Worm (Caenorhabditis elegans) whole organism, mixed stage, embryonic: Measurements from ENCODE around the gene lpd-9.
A peak's percentile ranks its signal among the peaks of the same experiment; 100 is the strongest.

Source experiments
- M03D4.4 ChIP-seq: sonication (generic microtip); optimal IDR thresholded peaks from 2 replicates; lab custom pipeline; 2017; ENCODE audit warnings: mild to moderate bottlenecking, missing genetic modification characterization, missing compliant biosample characterization
- bed-3 ChIP-seq: fragments of 200-800 bp; sonication (Bioruptor generic); optimal IDR thresholded peaks from 3 replicates; lab custom pipeline; 2018; ENCODE audit warnings: mild to moderate bottlenecking, missing genetic modification characterization, moderate library complexity, missing compliant biosample characterization
- blmp-1 ChIP-seq: fragments of 150-350 bp; optimal IDR thresholded peaks from 2 replicates; lab custom pipeline; 2014; ENCODE audit warnings: missing biosample characterization, missing genetic modification characterization
- ceh-39 ChIP-seq: fragments of 150-350 bp; optimal IDR thresholded peaks from 2 replicates; lab custom pipeline; 2014; ENCODE audit warnings: missing biosample characterization, missing genetic modification characterization
- ceh-43 ChIP-seq: fragments of 200-800 bp; sonication (Bioruptor generic); optimal IDR thresholded peaks from 2 replicates; lab custom pipeline; 2018; ENCODE audit warnings: mild to moderate bottlenecking, missing genetic modification characterization, moderate library complexity, missing compliant biosample characterization
- ceh-83 ChIP-seq: fragments of 200-800 bp; sonication (Bioruptor generic); optimal IDR thresholded peaks from 2 replicates; lab custom pipeline; 2018; ENCODE audit warnings: mild to moderate bottlenecking, missing genetic modification characterization, missing compliant biosample characterization
- ces-1 ChIP-seq: fragments of 150-350 bp; optimal IDR thresholded peaks from 2 replicates; lab custom pipeline; 2014; ENCODE audit warnings: missing biosample characterization, missing genetic modification reagents, missing genetic modification characterization
- cnd-1 ChIP-seq: fragments of 200-800 bp; sonication (Bioruptor generic); optimal IDR thresholded peaks from 2 replicates; lab custom pipeline; 2018; ENCODE audit warnings: mild to moderate bottlenecking, missing genetic modification characterization, missing compliant biosample characterization
- drap-1 ChIP-seq: fragments of 200-800 bp; sonication (Bioruptor generic); optimal IDR thresholded peaks from 3 replicates; lab custom pipeline; 2018; ENCODE audit warnings: mild to moderate bottlenecking, missing genetic modification characterization, missing compliant biosample characterization
- elt-1 ChIP-seq: sonication (generic microtip); optimal IDR thresholded peaks from 2 replicates; lab custom pipeline; 2017; ENCODE audit warnings: missing genetic modification characterization, mild to moderate bottlenecking, missing compliant biosample characterization, antibody characterized with exemption, moderate library complexity, borderline replicate concordance; ENCODE audit not compliant: insufficient read depth
- elt-3 ChIP-seq: fragments of 150-350 bp; optimal IDR thresholded peaks from 2 replicates; lab custom pipeline; 2014; ENCODE audit warnings: missing biosample characterization, missing genetic modification characterization
- flh-1 ChIP-seq: fragments of 200-800 bp; sonication (Bioruptor generic); optimal IDR thresholded peaks from 2 replicates; lab custom pipeline; 2018; ENCODE audit warnings: mild to moderate bottlenecking, missing genetic modification characterization, moderate library complexity, missing compliant biosample characterization
- ham-2 ChIP-seq: fragments of 200-800 bp; sonication (Bioruptor generic); optimal IDR thresholded peaks from 2 replicates; lab custom pipeline; 2018; ENCODE audit warnings: mild to moderate bottlenecking, missing genetic modification characterization, missing compliant biosample characterization
- hlh-1 ChIP-seq: fragments of 150-350 bp; optimal IDR thresholded peaks from 2 replicates; lab custom pipeline; 2014; ENCODE audit warnings: missing biosample characterization, missing genetic modification reagents, missing genetic modification characterization
- lin-13 ChIP-seq: fragments of 150-350 bp; optimal IDR thresholded peaks from 2 replicates; lab custom pipeline; 2014; ENCODE audit warnings: missing biosample characterization, missing genetic modification characterization
- lin-32 ChIP-seq: fragments of 200-800 bp; sonication (Bioruptor generic); optimal IDR thresholded peaks from 2 replicates; lab custom pipeline; 2018; ENCODE audit warnings: mild to moderate bottlenecking, missing genetic modification characterization, missing compliant biosample characterization
- lsy-2 ChIP-seq: fragments of 150-350 bp; optimal IDR thresholded peaks from 2 replicates; lab custom pipeline; 2014; ENCODE audit warnings: missing biosample characterization, missing genetic modification characterization
- mab-5 ChIP-seq: fragments of 150-350 bp; optimal IDR thresholded peaks from 2 replicates; lab custom pipeline; 2014; ENCODE audit warnings: missing biosample characterization, missing genetic modification characterization
- mep-1 ChIP-seq: fragments of 150-350 bp; optimal IDR thresholded peaks from 2 replicates; lab custom pipeline; 2017; ENCODE audit warnings: missing biosample characterization, missing genetic modification reagents, missing genetic modification characterization, inconsistent platforms
- mls-2 ChIP-seq: sonication (generic microtip); optimal IDR thresholded peaks from 2 replicates; lab custom pipeline; 2016; ENCODE audit warnings: mild to moderate bottlenecking, missing genetic modification characterization, moderate library complexity, missing compliant biosample characterization
- nhr-12 ChIP-seq: fragments of 150-350 bp; optimal IDR thresholded peaks from 2 replicates; lab custom pipeline; 2014; ENCODE audit warnings: missing biosample characterization, missing genetic modification characterization
- nhr-2 ChIP-seq: fragments of 150-350 bp; optimal IDR thresholded peaks from 2 replicates; lab custom pipeline; 2014; ENCODE audit warnings: missing biosample characterization, missing genetic modification characterization
- nhr-237 ChIP-seq: fragments of 150-350 bp; optimal IDR thresholded peaks from 2 replicates; lab custom pipeline; 2014; ENCODE audit warnings: missing biosample characterization, missing genetic modification characterization
- nhr-28 ChIP-seq: fragments of 150-350 bp; optimal IDR thresholded peaks from 2 replicates; lab custom pipeline; 2014; ENCODE audit warnings: missing biosample characterization, missing genetic modification characterization
- nhr-76 ChIP-seq: sonication (generic microtip); optimal IDR thresholded peaks from 2 replicates; lab custom pipeline; 2017; ENCODE audit warnings: missing biosample characterization, missing genetic modification characterization
- pha-4 ChIP-seq: fragments of 150-350 bp; optimal IDR thresholded peaks from 2 replicates; lab custom pipeline; 2018; ENCODE audit warnings: missing biosample characterization, missing genetic modification reagents, missing genetic modification characterization
- sem-2 ChIP-seq: fragments of 200-800 bp; sonication (Bioruptor generic); optimal IDR thresholded peaks from 2 replicates; lab custom pipeline; 2018; ENCODE audit warnings: mild to moderate bottlenecking, missing genetic modification characterization, missing compliant biosample characterization
- snpc-4 ChIP-seq: fragments of 150-350 bp; optimal IDR thresholded peaks from 2 replicates; lab custom pipeline; 2014; ENCODE audit warnings: missing biosample characterization, missing genetic modification characterization
- sptf-1 ChIP-seq: sonication (generic microtip); optimal IDR thresholded peaks from 2 replicates; lab custom pipeline; 2017; ENCODE audit warnings: mild to moderate bottlenecking, missing genetic modification characterization, moderate library complexity, missing compliant biosample characterization
- tbx-8 ChIP-seq: fragments of 200-800 bp; sonication (Bioruptor generic); optimal IDR thresholded peaks from 2 replicates; lab custom pipeline; 2018; ENCODE audit warnings: mild to moderate bottlenecking, missing genetic modification characterization, moderate library complexity, missing compliant biosample characterization
- unc-120 ChIP-seq: sonication (generic microtip); optimal IDR thresholded peaks from 2 replicates; lab custom pipeline; 2017; ENCODE audit warnings: missing genetic modification characterization, missing compliant biosample characterization; ENCODE audit not compliant: poor library complexity, severe bottlenecking
- unc-39 ChIP-seq: fragments of 150-350 bp; optimal IDR thresholded peaks from 2 replicates; lab custom pipeline; 2014; ENCODE audit warnings: missing biosample characterization, missing genetic modification characterization
- unc-62 ChIP-seq: fragments of 150-350 bp; optimal IDR thresholded peaks from 2 replicates; lab custom pipeline; 2014; ENCODE audit warnings: missing biosample characterization, missing genetic modification reagents, missing genetic modification characterization
- zip-8 ChIP-seq: fragments of 150-350 bp; optimal IDR thresholded peaks from 2 replicates; lab custom pipeline; 2014; ENCODE audit warnings: missing biosample characterization, missing genetic modification characterization
- ztf-11 ChIP-seq: fragments of 150-350 bp; optimal IDR thresholded peaks from 2 replicates; lab custom pipeline; 2014; ENCODE audit warnings: missing biosample characterization, missing genetic modification characterization

The lpd-9 gene

DNA sequence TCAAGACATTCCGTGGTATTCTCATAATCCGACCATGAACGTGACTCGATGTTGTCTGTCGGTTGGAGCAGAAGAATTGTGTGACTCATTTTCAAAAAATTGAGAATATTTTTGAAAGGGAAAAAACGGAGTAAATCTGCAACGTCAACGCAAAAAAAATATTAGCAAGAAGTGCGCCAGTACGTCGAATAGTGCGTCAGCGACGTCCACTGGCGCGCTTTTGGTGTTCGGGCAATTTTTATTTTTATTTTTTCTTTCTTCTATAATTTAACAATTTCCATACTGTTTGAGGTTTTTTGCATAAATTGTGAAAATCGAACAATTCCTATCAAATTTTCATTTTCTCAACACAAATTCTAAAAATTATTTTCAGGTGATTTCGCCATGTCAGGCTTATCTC, at the start of gene lpd-9, which contains the start of gene erh-1:
lpd-9 (plus strand) TSS at position 368 of the 400 bp plus-strand sequence.
erh-1 (minus strand) TSS at position 204 of the 400 bp plus-strand sequence.
- TF ChIP-seq flh-1 (GFP tag; lab: Kevin White, UChicago) = no peak
- TF ChIP-seq lin-32 (GFP tag; lab: Kevin White, UChicago) = no peak
- TF ChIP-seq mep-1 (tag; lab: Kevin White, UChicago) = peak; percentile 73
- peak; percentile 22 for TF ChIP-seq ces-1
- no peak for TF ChIP-seq sem-2 (GFP tag; lab: Kevin White, UChicago)
- peak; percentile 23 for TF ChIP-seq cnd-1 (tag; lab: Kevin White, UChicago)
- no peak for TF ChIP-seq nhr-2 (tag; lab: Kevin White, UChicago)
- TF ChIP-seq zip-8 (tag; lab: Kevin White, UChicago) = no peak
- no peak for TF ChIP-seq elt-3 (tag; lab: Kevin White, UChicago)
- no peak for TF ChIP-seq unc-39 (tag; lab: Kevin White, UChicago)
- no peak for TF ChIP-seq blmp-1 (tag; lab: Kevin White, UChicago)
- no peak for TF ChIP-seq nhr-28 (tag; lab: Kevin White, UChicago)
- TF ChIP-seq ceh-39 (tag; lab: Kevin White, UChicago) = no peak
- no peak for TF ChIP-seq unc-62 (GFP tag; lab: Kevin White, UChicago)
- no peak for TF ChIP-seq nhr-12 (tag; lab: Kevin White, UChicago)
- TF ChIP-seq lin-13 (tag; lab: Kevin White, UChicago) = peak; percentile 46
- TF ChIP-seq M03D4.4 (tag; lab: Kevin White, UChicago) = no peak
- peak; percentile 79 for TF ChIP-seq pha-4 (tag; lab: Kevin White, UChicago)
- no peak for TF ChIP-seq hlh-1 (tag; lab: Kevin White, UChicago)
- TF ChIP-seq mab-5 = no peak
- TF ChIP-seq lsy-2 (tag; lab: Kevin White, UChicago) = peak; percentile 66
- no peak for TF ChIP-seq nhr-76 (tag; lab: Kevin White, UChicago)
- no peak for TF ChIP-seq ham-2 (GFP tag; lab: Kevin White, UChicago)
- no peak for TF ChIP-seq snpc-4 (tag; lab: Kevin White, UChicago)
- no peak for TF ChIP-seq bed-3 (GFP tag; lab: Kevin White, UChicago)
- TF ChIP-seq mls-2 = no peak
- no peak for TF ChIP-seq ceh-43 (GFP tag; lab: Kevin White, UChicago)
- no peak for TF ChIP-seq elt-1
- no peak for TF ChIP-seq nhr-237
- no peak for TF ChIP-seq unc-120 (tag; lab: Kevin White, UChicago)
- no peak for TF ChIP-seq ztf-11 (tag; lab: Kevin White, UChicago)
- TF ChIP-seq tbx-8 = no peak
- no peak for TF ChIP-seq drap-1 (GFP tag; lab: Kevin White, UChicago)
- no peak for TF ChIP-seq sptf-1 (tag; lab: Kevin White, UChicago)
- TF ChIP-seq ceh-83 (GFP tag; lab: Kevin White, UChicago) = no peak

- TF ChIP-seq lin-13 (tag; lab: Kevin White, UChicago) (no peak), sptf-1 (tag; lab: Kevin White, UChicago) (no peak), tbx-8 (no peak), nhr-76 (tag; lab: Kevin White, UChicago) (no peak), drap-1 (GFP tag; lab: Kevin White, UChicago) (no peak), flh-1 (GFP tag; lab: Kevin White, UChicago) (no peak), unc-120 (tag; lab: Kevin White, UChicago) (no peak), unc-62 (GFP tag; lab: Kevin White, UChicago) (no peak), elt-1 (no peak), zip-8 (tag; lab: Kevin White, UChicago) (no peak)
Measured at ce11 chrV:10529600-10529999, 49.5 kb upstream of the lpd-9 start.

ce11 chrV:10532725-10533124, 46.4 kb upstream of the lpd-9 start, which contains the start of gene txt-10:
TSS of gene txt-10 (minus strand) at chrV:10532825.
- no peak for TF ChIP-seq bed-3 (GFP tag; lab: Kevin White, UChicago)
- TF ChIP-seq snpc-4 (tag; lab: Kevin White, UChicago) = no peak
- TF ChIP-seq nhr-12 (tag; lab: Kevin White, UChicago) = no peak
- no peak for TF ChIP-seq hlh-1 (tag; lab: Kevin White, UChicago)
- no peak for TF ChIP-seq zip-8 (tag; lab: Kevin White, UChicago)
- TF ChIP-seq sem-2 (GFP tag; lab: Kevin White, UChicago) = no peak
- TF ChIP-seq nhr-28 (tag; lab: Kevin White, UChicago) = no peak
- TF ChIP-seq tbx-8 = no peak
- no peak for TF ChIP-seq ceh-39 (tag; lab: Kevin White, UChicago)
- no peak for TF ChIP-seq ham-2 (GFP tag; lab: Kevin White, UChicago)
- no peak for TF ChIP-seq pha-4 (tag; lab: Kevin White, UChicago)
- TF ChIP-seq drap-1 (GFP tag; lab: Kevin White, UChicago) = no peak
- no peak for TF ChIP-seq nhr-2 (tag; lab: Kevin White, UChicago)
- TF ChIP-seq cnd-1 (tag; lab: Kevin White, UChicago) = no peak
- TF ChIP-seq, all 35 proteins: peak for 0
